Worm (Caenorhabditis elegans) whole organism, midembryonic: ENCODE results near the gene pals-20.

Experiments used
- flt-1 ChIP-seq: fragments of 200-800 bp; sonication (Bioruptor generic); IDR thresholded peaks from 2 replicates; pipeline ENCODE4 v1.3.6; 2022; ENCODE audit warnings: missing genetic modification characterization, missing compliant biosample characterization
- klf-2 ChIP-seq: fragments of 200-800 bp; sonication (Bioruptor generic); conservative IDR thresholded peaks from 2 replicates; pipeline ENCODE4 v1.3.6; 2022; ENCODE audit warnings: missing genetic modification reagents, missing genetic modification characterization, missing compliant biosample characterization
- ztf-23 ChIP-seq: fragments of 200-800 bp; sonication (Bioruptor generic); IDR thresholded peaks from 2 replicates; pipeline ENCODE4 v1.3.6; 2022; ENCODE audit warnings: missing genetic modification reagents, missing genetic modification characterization, missing compliant biosample characterization

DNA sequence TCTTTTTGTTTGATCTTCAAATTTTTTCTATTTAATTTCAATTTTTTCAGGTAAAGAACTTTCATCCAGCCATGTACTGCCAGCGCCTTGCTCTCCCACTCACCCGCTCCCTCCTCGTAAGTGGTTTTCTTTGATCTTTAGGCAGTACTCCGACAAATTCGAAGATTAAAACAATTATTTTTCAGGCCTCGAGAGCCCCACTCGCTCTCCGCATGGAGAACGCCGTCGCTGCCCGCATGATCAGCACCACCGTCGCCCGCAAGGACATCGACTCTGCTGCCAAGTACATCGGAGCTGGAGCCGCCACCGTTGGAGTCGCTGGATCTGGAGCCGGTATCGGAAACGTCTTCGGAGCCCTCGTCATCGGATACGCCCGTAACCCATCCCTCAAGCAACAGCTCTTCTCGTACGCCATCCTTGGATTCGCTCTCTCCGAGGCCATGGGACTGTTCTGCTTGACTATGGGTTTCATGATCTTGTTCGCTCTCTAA is 31.1 kb upstream of the pals-20 start, which contains the start of gene Y82E9BR.3:
- TF ChIP-seq ztf-23 (GFP tag; lab: Robert Waterston, UW), result no peak
- TF ChIP-seq flt-1, result no peak
- no peak for TF ChIP-seq klf-2 (GFP tag; lab: Robert Waterston, UW)
